Worm (Caenorhabditis elegans) whole organism, midembryonic: ENCODE measurements around the gene R144.6.

Experiments
- T22C8.4 ChIP-seq: fragments of 200-800 bp; sonication (Bioruptor generic); IDR thresholded peaks from 2 replicates; pipeline ENCODE4 v1.3.6; 2022; ENCODE audit warnings: missing genetic modification characterization, missing compliant biosample characterization
- flt-1 ChIP-seq: fragments of 200-800 bp; sonication (Bioruptor generic); IDR thresholded peaks from 2 replicates; pipeline ENCODE4 v1.3.6; 2022; ENCODE audit warnings: missing genetic modification characterization, missing compliant biosample characterization
- klf-2 ChIP-seq: fragments of 200-800 bp; sonication (Bioruptor generic); conservative IDR thresholded peaks from 2 replicates; pipeline ENCODE4 v1.3.6; 2022; ENCODE audit warnings: missing genetic modification reagents, missing genetic modification characterization, missing compliant biosample characterization
- med-1 ChIP-seq: sonication (generic microtip); optimal IDR thresholded peaks from 2 replicates; lab custom pipeline; 2017; ENCODE audit warnings: missing genetic modification characterization, mild to moderate bottlenecking, missing compliant biosample characterization, antibody characterized with exemption, missing genetic modification reagents; ENCODE audit not compliant: insufficient read depth
- ref-1 ChIP-seq: fragments of 200-800 bp; sonication (Bioruptor generic); conservative IDR thresholded peaks from 2 replicates; pipeline ENCODE4 v1.3.6; 2022; ENCODE audit warnings: missing genetic modification reagents, missing genetic modification characterization, missing compliant biosample characterization
- tab-1 ChIP-seq: fragments of 200-800 bp; sonication (Bioruptor generic); IDR thresholded peaks from 2 replicates; pipeline ENCODE4 v1.3.6; 2022; ENCODE audit warnings: missing genetic modification characterization, missing compliant biosample characterization
- ztf-23 ChIP-seq: fragments of 200-800 bp; sonication (Bioruptor generic); IDR thresholded peaks from 2 replicates; pipeline ENCODE4 v1.3.6; 2022; ENCODE audit warnings: missing genetic modification reagents, missing genetic modification characterization, missing compliant biosample characterization
- ztf-29 ChIP-seq: fragments of 200-800 bp; sonication (Bioruptor generic); IDR thresholded peaks from 2 replicates; pipeline ENCODE4 v1.3.6; 2022; ENCODE audit warnings: missing genetic modification reagents, missing genetic modification characterization, missing compliant biosample characterization

DNA sequence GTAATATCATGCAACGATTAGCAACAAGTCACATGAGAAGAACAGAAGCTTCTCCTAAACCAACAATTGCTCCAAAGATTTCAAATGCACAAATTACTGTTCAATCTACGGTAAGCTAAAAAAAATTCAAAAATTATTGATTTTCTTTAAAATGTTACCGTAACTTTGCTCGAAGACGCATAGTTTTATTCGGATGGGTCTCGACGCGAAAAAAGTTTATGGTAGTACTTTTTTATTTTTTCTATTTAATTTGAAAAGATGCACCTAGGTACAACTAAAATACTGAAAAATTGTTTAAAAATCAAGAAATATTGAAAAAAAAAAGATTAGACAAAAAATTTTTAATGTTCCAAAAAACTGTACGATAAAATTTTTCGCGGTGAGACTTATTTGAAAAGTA lies 16.9 kb downstream of the R144.6 start:
- no peak for TF ChIP-seq flt-1 (GFP tag; lab: Robert Waterston, UW)
- TF ChIP-seq T22C8.4 = no peak
- no peak for TF ChIP-seq ztf-29 (GFP tag; lab: Robert Waterston, UW)
- no peak for TF ChIP-seq med-1 (GFP tag; lab: Kevin White, UChicago)
- no peak for TF ChIP-seq tab-1 (GFP tag; lab: Robert Waterston, UW)
- TF ChIP-seq ztf-23 = no peak
- TF ChIP-seq klf-2 (GFP tag; lab: Robert Waterston, UW) = no peak
- no peak for TF ChIP-seq ref-1 (GFP tag; lab: Robert Waterston, UW)
